Fruit fly (Drosophila melanogaster): Measurements from ENCODE around the gene CG3847.

DNA sequence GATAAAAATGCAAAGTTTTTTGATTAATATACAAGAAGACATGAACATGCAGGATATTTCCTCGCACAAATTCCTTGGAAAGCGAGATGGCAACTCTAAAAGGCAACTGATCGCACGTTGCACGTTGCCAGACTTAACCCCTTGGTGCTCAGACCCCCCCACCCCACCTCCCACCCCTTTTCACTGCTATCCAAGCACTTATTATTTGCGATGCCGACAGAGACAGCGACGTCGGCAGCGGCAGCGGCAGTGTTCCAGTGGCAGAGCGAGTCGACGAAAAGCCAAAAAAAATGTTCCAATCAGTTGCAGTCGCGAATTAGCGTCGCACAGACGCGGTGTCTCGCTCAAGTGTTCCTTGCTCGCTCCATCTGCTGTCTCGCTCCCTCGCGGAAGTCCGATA, 43.2 kb upstream of the CG3847 start, which contains the start of gene CG3823:
- TF ChIP-seq CTCF (optimal IDR thresholded peaks at IDR 0.05) (no peak), CG8478 (optimal IDR thresholded peaks at IDR 0.05) (no peak)

Measured in S2 (cell line).